Fruit fly (Drosophila melanogaster): Measurements from ENCODE around the gene Ids.
A peak's percentile ranks its signal among the peaks of the same experiment; 100 is the strongest.

The Ids gene

DNA sequence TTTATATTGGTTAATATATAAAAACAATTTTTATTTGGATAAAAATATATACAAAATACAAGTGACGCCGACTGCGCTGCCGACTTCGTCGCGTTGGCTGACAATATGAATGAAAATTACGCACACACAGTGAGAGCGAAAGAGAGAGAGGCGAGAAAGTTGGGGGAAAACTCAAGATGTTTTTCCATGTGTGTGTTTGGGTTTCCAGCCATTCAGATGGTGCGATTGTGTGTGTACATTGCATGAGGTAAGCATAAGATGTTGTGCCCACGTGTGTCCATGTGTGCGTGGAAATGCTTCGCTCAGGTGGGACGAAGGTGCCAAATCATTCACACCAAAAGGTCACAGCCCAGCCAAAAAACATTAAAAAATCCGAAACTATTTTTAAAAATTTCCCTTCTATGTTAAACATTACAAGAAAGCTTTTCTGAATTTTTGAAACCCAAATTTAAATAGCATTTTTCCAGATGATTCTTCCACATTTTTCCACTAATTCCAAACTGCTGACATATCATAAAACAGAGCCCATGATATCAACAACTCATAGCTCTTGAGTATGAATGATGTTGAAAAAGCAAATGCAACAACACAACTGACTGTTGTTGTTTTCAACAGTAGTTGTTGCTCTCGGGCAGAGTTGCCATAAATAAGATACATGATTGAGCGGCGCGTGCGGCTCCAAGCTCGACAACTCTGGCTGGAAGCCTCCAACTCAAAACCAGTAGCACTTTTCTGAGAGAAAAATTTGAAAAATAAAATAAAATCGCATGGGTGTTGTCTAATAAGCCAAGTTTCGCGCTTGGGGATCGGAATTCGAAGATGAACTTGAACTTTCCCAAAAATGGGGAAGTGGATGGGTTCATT lies 41.5 kb downstream of the Ids start:
- TF ChIP-seq jim (GFP tag; optimal IDR thresholded peaks at IDR 0.05) (no peak), CrebA (GFP tag; optimal IDR thresholded peaks at IDR 0.05; ENCODE audit: borderline replicate concordance) (no peak), psq (GFP tag; optimal IDR thresholded peaks at IDR 0.05) (no peak), usp (GFP tag; optimal IDR thresholded peaks at IDR 0.05) (no peak), Rel (GFP tag; optimal IDR thresholded peaks at IDR 0.05) (no peak), Rel (tag; optimal IDR thresholded peaks at IDR 0.05) (no peak), tai (GFP tag; optimal IDR thresholded peaks at IDR 0.05) (no peak), sv (GFP tag; optimal IDR thresholded peaks at IDR 0.05) (no peak), sage (GFP tag; optimal IDR thresholded peaks at IDR 0.05) (no peak), foxo (GFP tag; optimal IDR thresholded peaks at IDR 0.05) (no peak), rgr (GFP tag; optimal IDR thresholded peaks at IDR 0.05) (no peak), CG32264 (GFP tag; optimal IDR thresholded peaks at IDR 0.05) (no peak), Jra (GFP tag; optimal IDR thresholded peaks at IDR 0.05) (no peak), dl (GFP tag; optimal IDR thresholded peaks at IDR 0.05; ENCODE audit: insufficient read depth in 1 of 2, partially characterized antibody in 2 of 2) (no peak), CG9705 (GFP tag; optimal IDR thresholded peaks at IDR 0.05) (no peak), pan (optimal IDR thresholded peaks at IDR 0.05) (no peak), Dfd (GFP tag; optimal IDR thresholded peaks at IDR 0.05) (no peak), dsf (GFP tag; optimal IDR thresholded peaks at IDR 0.05; ENCODE audit: borderline replicate concordance) (no peak), GATAd (GFP tag; optimal IDR thresholded peaks at IDR 0.05) (no peak), Dif (GFP tag; optimal IDR thresholded peaks at IDR 0.05; ENCODE audit: partially characterized antibody) (no peak), Hnf4 (GFP tag; optimal IDR thresholded peaks at IDR 0.05) (no peak)

DNA sequence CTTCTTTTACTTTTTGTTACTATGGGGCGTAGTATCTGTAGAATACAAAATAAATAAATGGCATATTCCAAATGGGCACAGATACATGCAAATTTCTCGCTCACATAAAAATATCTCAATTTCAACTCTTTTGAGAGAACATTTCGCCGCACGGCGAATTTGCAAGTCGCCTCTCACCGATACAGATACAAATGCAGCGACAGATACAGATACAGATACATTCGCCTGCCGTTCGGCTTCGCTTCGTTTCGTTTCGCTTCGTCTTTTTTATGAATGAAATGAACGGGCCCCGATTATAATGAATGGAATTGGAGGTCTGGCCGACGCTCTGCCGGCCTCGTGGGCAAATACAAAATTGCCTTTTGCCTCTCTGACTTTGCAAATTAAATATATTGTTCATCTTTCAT lies 42.2 kb downstream of the Ids start:
- TF ChIP-seq Dfd (GFP tag; optimal IDR thresholded peaks at IDR 0.05): no peak
- peak; percentile 15 for TF ChIP-seq h (GFP tag; optimal IDR thresholded peaks at IDR 0.05)
- peak; percentile 48 for TF ChIP-seq OdsH (GFP tag; optimal IDR thresholded peaks at IDR 0.05)
- no peak for TF ChIP-seq woc (GFP tag; optimal IDR thresholded peaks at IDR 0.05)
- no peak for TF ChIP-seq usp (GFP tag; optimal IDR thresholded peaks at IDR 0.05)
- no peak for TF ChIP-seq dmrt93B (GFP tag; optimal IDR thresholded peaks at IDR 0.05)
- no peak for TF ChIP-seq psq (GFP tag; optimal IDR thresholded peaks at IDR 0.05)
- TF ChIP-seq Jra (GFP tag; optimal IDR thresholded peaks at IDR 0.05): no peak
- TF ChIP-seq brk (GFP tag; optimal IDR thresholded peaks at IDR 0.05): peak; percentile 62
- TF ChIP-seq Abd-B (GFP tag; optimal IDR thresholded peaks at IDR 0.05): no peak
- no peak for TF ChIP-seq CG9705 (GFP tag; optimal IDR thresholded peaks at IDR 0.05)
- TF ChIP-seq GATAd (GFP tag; optimal IDR thresholded peaks at IDR 0.05): no peak
- no peak for TF ChIP-seq sv (GFP tag; optimal IDR thresholded peaks at IDR 0.05)
- no peak for TF ChIP-seq lola (GFP tag; optimal IDR thresholded peaks at IDR 0.05)
- no peak for TF ChIP-seq br (GFP tag; optimal IDR thresholded peaks at IDR 0.05)
- TF ChIP-seq tai (GFP tag; optimal IDR thresholded peaks at IDR 0.05): no peak
- TF ChIP-seq Myc (optimal IDR thresholded peaks at IDR 0.05): no peak
- TF ChIP-seq N (GFP tag; optimal IDR thresholded peaks at IDR 0.05): peak; percentile 37
- no peak for TF ChIP-seq Mio (GFP tag; optimal IDR thresholded peaks at IDR 0.05)
- peak; percentile 51 for TF ChIP-seq sage (GFP tag; optimal IDR thresholded peaks at IDR 0.05)
- peak; percentile 39 for TF ChIP-seq Dif (GFP tag; optimal IDR thresholded peaks at IDR 0.05; ENCODE audit: partially characterized antibody)
- peak in 1 of 2 experiments; percentile 63 for TF ChIP-seq dl (GFP tag; optimal IDR thresholded peaks at IDR 0.05; ENCODE audit: insufficient read depth in 1 of 2, partially characterized antibody in 2 of 2)
- TF ChIP-seq foxo (GFP tag; optimal IDR thresholded peaks at IDR 0.05): peak in 1 of 2 experiments; percentile 38
- TF ChIP-seq rgr (GFP tag; optimal IDR thresholded peaks at IDR 0.05): no peak
- TF ChIP-seq CG32264 (GFP tag; optimal IDR thresholded peaks at IDR 0.05): peak; percentile 15
- TF ChIP-seq CrebA (GFP tag; optimal IDR thresholded peaks at IDR 0.05; ENCODE audit: borderline replicate concordance): peak; percentile 71
- TF ChIP-seq Sp1 (GFP tag; optimal IDR thresholded peaks at IDR 0.05): no peak
- TF ChIP-seq jim (GFP tag; optimal IDR thresholded peaks at IDR 0.05): no peak
- TF ChIP-seq dsf (GFP tag; optimal IDR thresholded peaks at IDR 0.05; ENCODE audit: borderline replicate concordance): no peak
- TF ChIP-seq Vsx2 (GFP tag; optimal IDR thresholded peaks at IDR 0.05; ENCODE audit: partially characterized antibody): no peak
- no peak for TF ChIP-seq pan (optimal IDR thresholded peaks at IDR 0.05)
- no peak for TF ChIP-seq Hr78 (GFP tag; optimal IDR thresholded peaks at IDR 0.05)
- TF ChIP-seq fru (GFP tag; optimal IDR thresholded peaks at IDR 0.05): no peak
- peak; percentile 70 for TF ChIP-seq Rel (GFP tag; optimal IDR thresholded peaks at IDR 0.05)
- peak; percentile 29 for TF ChIP-seq Rel (tag; optimal IDR thresholded peaks at IDR 0.05)
- TF ChIP-seq Hnf4 (GFP tag; optimal IDR thresholded peaks at IDR 0.05): no peak
- TF ChIP-seq Hr83 (GFP tag; optimal IDR thresholded peaks at IDR 0.05; ENCODE audit: poor library complexity, severe bottlenecking): peak; percentile 56
- no peak for TF ChIP-seq ey (GFP tag; optimal IDR thresholded peaks at IDR 0.05)
